Fruit fly (Drosophila melanogaster) whole organism, wandering third instar larva: ENCODE data around the gene CG5902.

ENCODE experiments used
- Abd-B ChIP-seq: fragments of >200 bp; optimal IDR thresholded peaks from 2 replicates; lab custom pipeline; 2017; ENCODE audit warnings: missing biosample characterization, missing genetic modification characterization
- CG32264 ChIP-seq: fragments of 200-800 bp; sonication (Bioruptor generic); optimal IDR thresholded peaks from 2 replicates; lab custom pipeline; 2016; ENCODE audit warnings: missing biosample characterization, missing genetic modification characterization
- CG9705 ChIP-seq: fragments of 200-800 bp; sonication (Bioruptor generic); optimal IDR thresholded peaks from 2 replicates; lab custom pipeline; 2018; ENCODE audit warnings: missing biosample characterization, mild to moderate bottlenecking, missing genetic modification characterization
- CrebA ChIP-seq: fragments of 200-800 bp; sonication (Bioruptor generic); optimal IDR thresholded peaks from 2 replicates; lab custom pipeline; 2016; ENCODE audit warnings: missing biosample characterization, mild to moderate bottlenecking, missing genetic modification characterization, borderline replicate concordance
- Dfd ChIP-seq: fragments of >200 bp; optimal IDR thresholded peaks from 2 replicates; lab custom pipeline; 2017; ENCODE audit warnings: missing biosample characterization, missing genetic modification characterization
- Dif ChIP-seq: fragments of 200-275, 200-300 bp; sonication (Bioruptor generic); optimal IDR thresholded peaks from 2 replicates; lab custom pipeline; 2018; ENCODE audit warnings: missing biosample characterization, missing genetic modification characterization; ENCODE audit not compliant: partially characterized antibody
- GATAd ChIP-seq: sonication (Bioruptor generic); optimal IDR thresholded peaks from 2 replicates; lab custom pipeline; 2016; ENCODE audit warnings: missing biosample characterization, missing genetic modification characterization
- HLH106 ChIP-seq: fragments of 200-800 bp; optimal IDR thresholded peaks from 3 replicates; lab custom pipeline; 2019; ENCODE audit warnings: missing biosample characterization, mild to moderate bottlenecking, missing genetic modification characterization, moderate library complexity
- Hnf4 ChIP-seq: fragments of 200-800 bp; sonication (Bioruptor generic); optimal IDR thresholded peaks from 2 replicates; lab custom pipeline; 2016; ENCODE audit warnings: missing biosample characterization, mild to moderate bottlenecking, missing genetic modification characterization
- Hr78 ChIP-seq: fragments of >200 bp; optimal IDR thresholded peaks from 2 replicates; lab custom pipeline; 2017; ENCODE audit warnings: missing biosample characterization, missing genetic modification characterization
- Hr83 ChIP-seq: fragments of 200-300 bp; sonication (Bioruptor generic); optimal IDR thresholded peaks from 2 replicates; lab custom pipeline; 2016; ENCODE audit warnings: missing biosample characterization, mild to moderate bottlenecking, missing genetic modification characterization, moderate library complexity; ENCODE audit not compliant: poor library complexity, severe bottlenecking
- Jra ChIP-seq: sonication (Bioruptor generic); optimal IDR thresholded peaks from 2 replicates; lab custom pipeline; 2016; ENCODE audit warnings: missing biosample characterization, missing genetic modification characterization
- Mio ChIP-seq: sonication (Bioruptor generic); optimal IDR thresholded peaks from 2 replicates; lab custom pipeline; 2016; ENCODE audit warnings: missing biosample characterization, missing genetic modification characterization
- Myc ChIP-seq: fragments of >200 bp; optimal IDR thresholded peaks from 2 replicates; lab custom pipeline; 2017
- N ChIP-seq: fragments of >200 bp; optimal IDR thresholded peaks from 2 replicates; lab custom pipeline; 2018; ENCODE audit warnings: missing biosample characterization, missing external identifiers, missing genetic modification characterization
- OdsH ChIP-seq: fragments of 200-800 bp; sonication (Bioruptor generic); optimal IDR thresholded peaks from 2 replicates; lab custom pipeline; 2016; ENCODE audit warnings: missing biosample characterization, mild to moderate bottlenecking, missing genetic modification characterization
- Rel ChIP-seq, 2 experiments: fragments of 200-800 bp; sonication (Bioruptor generic) in 1 of 2; optimal IDR thresholded peaks; 2 replicates in 1 of 2; 3 replicates in 1 of 2; lab custom pipeline; 2016 to 2019; ENCODE audit warnings: mild to moderate bottlenecking in 2 of 2, missing biosample characterization in 2 of 2, missing genetic modification characterization in 2 of 2, moderate library complexity in 1 of 2
- Sp1 ChIP-seq: fragments of 200-800 bp; sonication (Bioruptor generic); optimal IDR thresholded peaks from 3 replicates; lab custom pipeline; 2019; ENCODE audit warnings: missing biosample characterization, mild to moderate bottlenecking, missing genetic modification characterization, moderate library complexity
- Vsx2 ChIP-seq: fragments of 200-300, 225-300 bp; sonication (Bioruptor generic); optimal IDR thresholded peaks from 2 replicates; lab custom pipeline; 2018; ENCODE audit warnings: missing biosample characterization, missing genetic modification characterization; ENCODE audit not compliant: partially characterized antibody
- br ChIP-seq: fragments of 200-800 bp; sonication (Bioruptor generic); optimal IDR thresholded peaks from 2 replicates; lab custom pipeline; 2016; ENCODE audit warnings: missing biosample characterization, missing genetic modification characterization
- brk ChIP-seq: fragments of 200-800 bp; sonication (Bioruptor generic); optimal IDR thresholded peaks from 2 replicates; lab custom pipeline; 2016; ENCODE audit warnings: missing biosample characterization, mild to moderate bottlenecking, missing genetic modification characterization
- dl ChIP-seq, 2 experiments: fragments of 175-275, 200-275 bp in 1 of 2; fragments of 200-275 bp in 1 of 2; sonication (Bioruptor generic); optimal IDR thresholded peaks; lab custom pipeline; 2018; ENCODE audit warnings: mild to moderate bottlenecking in 2 of 2, missing biosample characterization in 2 of 2, missing genetic modification characterization in 2 of 2, moderate library complexity in 2 of 2; ENCODE audit not compliant: partially characterized antibody in 2 of 2, insufficient read depth in 1 of 2
- dmrt93B ChIP-seq: fragments of 200-800 bp; sonication (Bioruptor generic); optimal IDR thresholded peaks from 2 replicates; lab custom pipeline; 2018; ENCODE audit warnings: missing biosample characterization, mild to moderate bottlenecking, missing genetic modification characterization
- dsf ChIP-seq: sonication (Bioruptor generic); optimal IDR thresholded peaks from 2 replicates; lab custom pipeline; 2016; ENCODE audit warnings: missing biosample characterization, missing genetic modification characterization, borderline replicate concordance
- ey ChIP-seq: fragments of 200-800 bp; sonication (Bioruptor generic); optimal IDR thresholded peaks from 2 replicates; lab custom pipeline; 2016; ENCODE audit warnings: missing biosample characterization, missing genetic modification characterization
- foxo ChIP-seq, 2 experiments: fragments of 200-800 bp; sonication (Bioruptor generic); optimal IDR thresholded peaks; 2 replicates in 1 of 2; 3 replicates in 1 of 2; lab custom pipeline; 2016 to 2017; ENCODE audit warnings: missing biosample characterization in 2 of 2, missing genetic modification characterization in 2 of 2
- fru ChIP-seq: fragments of 200-800 bp; sonication (Bioruptor generic); optimal IDR thresholded peaks from 3 replicates; lab custom pipeline; 2016; ENCODE audit warnings: missing biosample characterization, mild to moderate bottlenecking, missing genetic modification characterization
- h ChIP-seq: fragments of 200-800 bp; sonication (Bioruptor generic); optimal IDR thresholded peaks from 3 replicates; lab custom pipeline; 2016; ENCODE audit warnings: missing biosample characterization, mild to moderate bottlenecking, missing genetic modification characterization
- jim ChIP-seq: fragments of 175-275, 200-325 bp; sonication (Bioruptor generic); optimal IDR thresholded peaks from 2 replicates; lab custom pipeline; 2016; ENCODE audit warnings: missing biosample characterization, mild to moderate bottlenecking, missing genetic modification characterization
- lola ChIP-seq: fragments of >200 bp; optimal IDR thresholded peaks from 2 replicates; lab custom pipeline; 2017; ENCODE audit warnings: missing biosample characterization, missing genetic modification characterization
- pan ChIP-seq: fragments of >200 bp; optimal IDR thresholded peaks from 2 replicates; lab custom pipeline; 2017
- psq ChIP-seq: fragments of 200-800 bp; sonication (Bioruptor generic); optimal IDR thresholded peaks from 3 replicates; lab custom pipeline; 2017; ENCODE audit warnings: missing biosample characterization, mild to moderate bottlenecking, missing genetic modification characterization, moderate library complexity
- rgr ChIP-seq: fragments of 200-800 bp; sonication (Bioruptor generic); optimal IDR thresholded peaks from 3 replicates; lab custom pipeline; 2016; ENCODE audit warnings: missing biosample characterization, mild to moderate bottlenecking, missing genetic modification characterization
- sv ChIP-seq: fragments of 200-800 bp; sonication (Bioruptor generic); optimal IDR thresholded peaks from 3 replicates; lab custom pipeline; 2016; ENCODE audit warnings: missing biosample characterization, missing genetic modification characterization
- tai ChIP-seq: sonication (Bioruptor generic); optimal IDR thresholded peaks from 2 replicates; lab custom pipeline; 2016; ENCODE audit warnings: missing biosample characterization, missing genetic modification characterization
- usp ChIP-seq: fragments of >200 bp; optimal IDR thresholded peaks from 2 replicates; lab custom pipeline; 2017; ENCODE audit warnings: missing biosample characterization, missing genetic modification characterization
- woc ChIP-seq: sonication (Bioruptor generic); optimal IDR thresholded peaks from 2 replicates; lab custom pipeline; 2016; ENCODE audit warnings: missing biosample characterization, mild to moderate bottlenecking, missing genetic modification characterization

The CG5902 gene

dm6 chr3R:23971208-23971607 is 15.2 kb upstream of the CG5902 start:
- TF ChIP-seq CG9705 (GFP tag; lab: Kevin White, UChicago) (no peak), CrebA (GFP tag; lab: Kevin White, UChicago) (no peak), dmrt93B (GFP tag; lab: Kevin White, UChicago) (no peak), foxo (GFP tag; optimal IDR thresholded peaks at IDR 0.05; lab: Kevin White, UChicago) (no peak), GATAd (no peak)
- TF ChIP-seq, all 38 proteins: peak for 0

dm6 chr3R:23971764-23972163 is 14.7 kb upstream of the CG5902 start:
- TF ChIP-seq brk (GFP tag; lab: Kevin White, UChicago) (no peak), Abd-B (GFP tag; lab: Kevin White, UChicago) (no peak), woc (GFP tag; lab: Kevin White, UChicago) (no peak), GATAd (no peak)

- peak; percentile 93 for TF ChIP-seq Dfd
- TF ChIP-seq Vsx2 (GFP tag; lab: Kevin White, UChicago), result no peak
Observed at dm6 chr3R:23981645-23982044, 4.8 kb upstream of the CG5902 start.

- TF ChIP-seq fru (GFP tag; lab: Kevin White, UChicago) (peak; percentile 6), psq (GFP tag; lab: Kevin White, UChicago) (no peak), Rel (GFP tag; optimal IDR thresholded peaks at IDR 0.05; lab: Kevin White, UChicago) (no peak), Rel (tag; optimal IDR thresholded peaks at IDR 0.05; lab: Kevin White, UChicago) (no peak)
Observed at dm6 chr3R:23991364-23991763, 4.9 kb downstream of the CG5902 start.

dm6 chr3R:23992823-23993797 is 6.7 kb downstream of the CG5902 start, which contains the start of the genes Epp and Rab7:
TSS of gene Epp (minus strand) at chr3R:23992916.
TSS of gene Rab7 (plus strand) at chr3R:23993008.
- no peak for TF ChIP-seq brk (GFP tag; lab: Kevin White, UChicago)
- TF ChIP-seq Hr78, result no peak
- no peak for TF ChIP-seq Dif
- peak; percentile 83 for TF ChIP-seq Hnf4 (GFP tag; lab: Kevin White, UChicago)
- peak; percentile 51 for TF ChIP-seq Jra (GFP tag; lab: Kevin White, UChicago)
- no peak for TF ChIP-seq tai (GFP tag; lab: Kevin White, UChicago)
- TF ChIP-seq h (GFP tag; lab: Kevin White, UChicago), result peak; percentile 67
- TF ChIP-seq Mio (GFP tag; lab: Kevin White, UChicago), result no peak
- TF ChIP-seq Sp1, result peak; percentile 56
- no peak for TF ChIP-seq sv
- no peak for TF ChIP-seq N (GFP tag; lab: Kevin White, UChicago)
- TF ChIP-seq rgr (GFP tag; lab: Kevin White, UChicago), result peak; percentile 71
- TF ChIP-seq dl (GFP tag; optimal IDR thresholded peaks at IDR 0.05; lab: Kevin White, UChicago; ENCODE audit: insufficient read depth in 1 of 2, partially characterized antibody in 2 of 2), result no peak
- TF ChIP-seq Dfd, result no peak
- peak in 1 of 2 experiments; percentile 66 for TF ChIP-seq foxo (GFP tag; optimal IDR thresholded peaks at IDR 0.05; lab: Kevin White, UChicago)
- TF ChIP-seq pan, result no peak
- no peak for TF ChIP-seq woc (GFP tag; lab: Kevin White, UChicago)
- peak; percentile 38 for TF ChIP-seq HLH106
- TF ChIP-seq ey (GFP tag; lab: Kevin White, UChicago), result peak; percentile 35
- TF ChIP-seq GATAd, result peak; percentile 43
- TF ChIP-seq Rel (GFP tag; optimal IDR thresholded peaks at IDR 0.05; lab: Kevin White, UChicago), result no peak
- peak; percentile 67 for TF ChIP-seq Rel (tag; optimal IDR thresholded peaks at IDR 0.05; lab: Kevin White, UChicago)
- TF ChIP-seq OdsH, result peak; percentile 45
- TF ChIP-seq fru (GFP tag; lab: Kevin White, UChicago), result peak; percentile 55
- TF ChIP-seq Myc (lab: Kevin White, UChicago), result no peak
- no peak for TF ChIP-seq usp (GFP tag; lab: Kevin White, UChicago)
- no peak for TF ChIP-seq CrebA (GFP tag; lab: Kevin White, UChicago)
- TF ChIP-seq dsf (GFP tag; lab: Kevin White, UChicago), result peak; percentile 52
- peak; percentile 17 for TF ChIP-seq psq (GFP tag; lab: Kevin White, UChicago)
- TF ChIP-seq CG9705 (GFP tag; lab: Kevin White, UChicago), result no peak
- peak; percentile 88 for TF ChIP-seq Hr83 (GFP tag; lab: Kevin White, UChicago)
- peak; percentile 9 for TF ChIP-seq jim
- TF ChIP-seq lola (GFP tag; lab: Kevin White, UChicago), result no peak
- peak; percentile 99 for TF ChIP-seq Vsx2 (GFP tag; lab: Kevin White, UChicago)
- peak; percentile 69 for TF ChIP-seq br (GFP tag; lab: Kevin White, UChicago)
- TF ChIP-seq CG32264, result no peak
- no peak for TF ChIP-seq dmrt93B (GFP tag; lab: Kevin White, UChicago)
- no peak for TF ChIP-seq Abd-B (GFP tag; lab: Kevin White, UChicago)
